Fruit fly (Drosophila melanogaster) whole organism, embryonic: Measurements from ENCODE around the gene CG17109.

Experiments
- Aef1 ChIP-seq: fragments of 200-800 bp; sonication (Bioruptor generic); IDR thresholded peaks from 3 replicates; pipeline ENCODE4 v1.3.6; 2022; ENCODE audit warnings: missing biosample characterization, missing genetic modification characterization
- Atf3 ChIP-seq: fragments of 200-800 bp; sonication (Bioruptor generic); optimal IDR thresholded peaks from 3 replicates; lab custom pipeline; 2016; ENCODE audit warnings: missing biosample characterization, missing genetic modification characterization
- Bteb2 ChIP-seq: fragments of 200-800 bp; sonication (Bioruptor generic); optimal IDR thresholded peaks from 2 replicates; lab custom pipeline; 2016; ENCODE audit warnings: missing biosample characterization, missing genetic modification characterization
- CG10654 ChIP-seq: fragments of 200-800 bp; sonication (Bioruptor generic); optimal IDR thresholded peaks from 2 replicates; lab custom pipeline; 2016; ENCODE audit warnings: missing biosample characterization, missing genetic modification characterization
- CG11093 ChIP-seq: fragments of 200-800 bp; sonication (Bioruptor generic); IDR thresholded peaks from 3 replicates; pipeline ENCODE4 v1.3.6; 2022; ENCODE audit warnings: missing biosample characterization, missing genetic modification characterization
- CG1233 ChIP-seq: fragments of 200-800 bp; sonication (Bioruptor generic); optimal IDR thresholded peaks from 4 replicates; lab custom pipeline; 2018; ENCODE audit warnings: missing biosample characterization, mild to moderate bottlenecking, missing genetic modification characterization
- CG12659 ChIP-seq: fragments of 200-800 bp; sonication (Bioruptor generic); optimal IDR thresholded peaks from 3 replicates; lab custom pipeline; 2017; ENCODE audit warnings: mild to moderate bottlenecking, missing biosample characterization, missing genetic modification reagents, missing genetic modification characterization
- CG14050 ChIP-seq: fragments of 200-800 bp; sonication (Bioruptor generic); IDR thresholded peaks from 3 replicates; pipeline ENCODE4 v1.3.6; 2022; ENCODE audit warnings: missing biosample characterization, missing genetic modification characterization
- CG14667 ChIP-seq: fragments of 200-800 bp; sonication (Bioruptor generic); IDR thresholded peaks from 2 replicates; pipeline ENCODE4 v1.3.6; 2022; ENCODE audit warnings: missing biosample characterization, missing genetic modification characterization
- CG15073 ChIP-seq: fragments of 200-800 bp; sonication (Bioruptor generic); optimal IDR thresholded peaks from 2 replicates; lab custom pipeline; 2016; ENCODE audit warnings: missing biosample characterization, missing genetic modification characterization
- CG17328 ChIP-seq: fragments of 200-800 bp; sonication (Bioruptor generic); IDR thresholded peaks from 2 replicates; pipeline ENCODE4 v1.3.6; 2022; ENCODE audit warnings: missing biosample characterization, missing genetic modification characterization
- CG17385 ChIP-seq: fragments of 200-800 bp; sonication (Bioruptor generic); optimal IDR thresholded peaks from 3 replicates; lab custom pipeline; 2018; ENCODE audit warnings: missing biosample characterization, mild to moderate bottlenecking, missing genetic modification characterization
- CG17912 ChIP-seq: fragments of 200-800 bp; sonication (Bioruptor generic); optimal IDR thresholded peaks from 2 replicates; lab custom pipeline; 2018; ENCODE audit warnings: missing biosample characterization, mild to moderate bottlenecking, missing genetic modification characterization
- CG2875 ChIP-seq: fragments of 200-800 bp; sonication (Bioruptor generic); optimal IDR thresholded peaks from 2 replicates; lab custom pipeline; 2017; ENCODE audit warnings: missing biosample characterization, mild to moderate bottlenecking, missing genetic modification characterization, missing genetic modification reagents
- CG31441 ChIP-seq: fragments of 200-800 bp; sonication (Bioruptor generic); IDR thresholded peaks from 2 replicates; pipeline ENCODE4 v1.3.6; 2022; ENCODE audit warnings: missing biosample characterization, missing genetic modification characterization
- CG34224 ChIP-seq: fragments of 200-800 bp; sonication (Bioruptor generic); IDR thresholded peaks from 3 replicates; pipeline ENCODE4 v1.3.6; 2022; ENCODE audit warnings: missing biosample characterization, missing genetic modification characterization; ENCODE audit not compliant: partially characterized antibody
- CG34422 ChIP-seq: fragments of 200-800 bp; sonication (Bioruptor generic); IDR thresholded peaks from 3 replicates; pipeline ENCODE4 v1.3.6; 2022; ENCODE audit warnings: missing biosample characterization, missing genetic modification characterization
- CG42726 ChIP-seq: fragments of 200-800 bp; sonication (Bioruptor generic); IDR thresholded peaks from 2 replicates; pipeline ENCODE4 v1.3.6; 2022; ENCODE audit warnings: missing biosample characterization, missing genetic modification characterization; ENCODE audit not compliant: partially characterized antibody
- CG43689 ChIP-seq: fragments of 200-800 bp; sonication (Bioruptor generic); IDR thresholded peaks from 2 replicates; pipeline ENCODE4 v1.3.6; 2022; ENCODE audit warnings: missing biosample characterization, missing genetic modification characterization
- CG4424 ChIP-seq: fragments of 200-800 bp; sonication (Bioruptor generic); optimal IDR thresholded peaks from 3 replicates; lab custom pipeline; 2016; ENCODE audit warnings: missing biosample characterization, missing genetic modification characterization
- CG4820 ChIP-seq: fragments of 200-800 bp; sonication (Bioruptor generic); optimal IDR thresholded peaks from 3 replicates; lab custom pipeline; 2016; ENCODE audit warnings: missing biosample characterization, missing genetic modification characterization
- CG6654 ChIP-seq: fragments of 200-800 bp; sonication (Bioruptor generic); optimal IDR thresholded peaks from 2 replicates; lab custom pipeline; 2017; ENCODE audit warnings: missing biosample characterization, mild to moderate bottlenecking, missing genetic modification characterization
- CG6813 ChIP-seq: fragments of 200-800 bp; sonication (Bioruptor generic); optimal IDR thresholded peaks from 2 replicates; lab custom pipeline; 2017; ENCODE audit warnings: missing biosample characterization, missing genetic modification characterization, mild to moderate bottlenecking, moderate library complexity, missing genetic modification reagents
- CG7271 ChIP-seq: fragments of 200-800 bp; sonication (Bioruptor generic); optimal IDR thresholded peaks from 2 replicates; lab custom pipeline; 2018; ENCODE audit warnings: missing biosample characterization, mild to moderate bottlenecking, missing genetic modification characterization, moderate library complexity
- CkIIα-i1 ChIP-seq: fragments of 200-800 bp; sonication (Bioruptor generic); IDR thresholded peaks from 2 replicates; pipeline ENCODE4 v1.3.6; 2022; ENCODE audit warnings: missing biosample characterization, missing genetic modification characterization
- CrebB ChIP-seq: fragments of 200-800 bp; sonication (Bioruptor generic); optimal IDR thresholded peaks from 3 replicates; lab custom pipeline; 2018; ENCODE audit warnings: missing biosample characterization, mild to moderate bottlenecking, missing genetic modification characterization
- E2f1 ChIP-seq: fragments of 200-800 bp; sonication (Bioruptor generic); IDR thresholded peaks from 2 replicates; pipeline ENCODE4 v1.3.6; 2022; ENCODE audit warnings: missing biosample characterization, missing genetic modification characterization
- Elba2 ChIP-seq: fragments of 200-800 bp; sonication (Bioruptor generic); optimal IDR thresholded peaks from 3 replicates; lab custom pipeline; 2016; ENCODE audit warnings: missing biosample characterization, missing genetic modification characterization
- Fer1 ChIP-seq: fragments of 200-800 bp; sonication (Bioruptor generic); optimal IDR thresholded peaks from 2 replicates; lab custom pipeline; 2017; ENCODE audit warnings: missing biosample characterization, mild to moderate bottlenecking, missing genetic modification characterization
- Hey ChIP-seq: fragments of 200-800 bp; sonication (Bioruptor generic); optimal IDR thresholded peaks from 3 replicates; lab custom pipeline; 2018; ENCODE audit warnings: missing biosample characterization, mild to moderate bottlenecking, missing genetic modification characterization
- HmgD ChIP-seq: fragments of 200-800 bp; sonication (Bioruptor generic); optimal IDR thresholded peaks from 3 replicates; lab custom pipeline; 2016; ENCODE audit warnings: missing biosample characterization, missing genetic modification characterization
- Ptx1 ChIP-seq: fragments of 200-800 bp; sonication (Bioruptor generic); IDR thresholded peaks from 2 replicates; pipeline ENCODE4 v1.3.6; 2022; ENCODE audit warnings: missing biosample characterization, missing genetic modification characterization
- Ravus ChIP-seq: fragments of 200-800 bp; sonication (Bioruptor generic); IDR thresholded peaks from 2 replicates; pipeline ENCODE4 v1.3.6; 2022; ENCODE audit warnings: missing biosample characterization, missing genetic modification characterization
- Xbp1 ChIP-seq: fragments of 200-800 bp; sonication (Bioruptor generic); optimal IDR thresholded peaks from 3 replicates; lab custom pipeline; 2016; ENCODE audit warnings: missing biosample characterization, mild to moderate bottlenecking, missing genetic modification characterization
- abd-A ChIP-seq: fragments of 200-800 bp; sonication (Bioruptor generic); optimal IDR thresholded peaks from 3 replicates; lab custom pipeline; 2019; ENCODE audit warnings: missing biosample characterization, mild to moderate bottlenecking, missing genetic modification characterization, moderate library complexity
- ap ChIP-seq: fragments of 200-800 bp; sonication (Bioruptor generic); IDR thresholded peaks from 2 replicates; pipeline ENCODE4 v1.3.6; 2022; ENCODE audit warnings: missing biosample characterization, missing genetic modification characterization
- br ChIP-seq: fragments of >200 bp; optimal IDR thresholded peaks from 2 replicates; lab custom pipeline; 2017
- btn ChIP-seq: fragments of 200-800 bp; sonication (Bioruptor generic); optimal IDR thresholded peaks from 2 replicates; lab custom pipeline; 2016; ENCODE audit warnings: missing biosample characterization, missing genetic modification characterization
- cas ChIP-seq: fragments of 200-800 bp; sonication (Bioruptor generic); IDR thresholded peaks from 2 replicates; pipeline ENCODE4 v1.3.6; 2022; ENCODE audit warnings: missing biosample characterization, missing genetic modification characterization
- da ChIP-seq: fragments of 200-800 bp; sonication (Bioruptor generic); optimal IDR thresholded peaks from 2 replicates; lab custom pipeline; 2016; ENCODE audit warnings: missing biosample characterization, missing genetic modification characterization
- dpn ChIP-seq, 2 experiments: fragments of 200-800 bp; sonication (Bioruptor generic); optimal IDR thresholded peaks; 3 replicates each; lab custom pipeline; 2016; ENCODE audit warnings: missing biosample characterization in 2 of 2, missing genetic modification characterization in 2 of 2
- ems ChIP-seq: fragments of 200-800 bp; sonication (Bioruptor generic); optimal IDR thresholded peaks from 3 replicates; lab custom pipeline; 2016; ENCODE audit warnings: missing biosample characterization, missing genetic modification characterization
- insv ChIP-seq, 2 experiments: fragments of 200-800 bp; sonication (Bioruptor generic); optimal IDR thresholded peaks; 3 replicates each; lab custom pipeline; 2016 to 2018; ENCODE audit warnings: missing biosample characterization in 2 of 2, missing genetic modification characterization in 2 of 2
- pfk ChIP-seq: fragments of 200-800 bp; sonication (Bioruptor generic); optimal IDR thresholded peaks from 2 replicates; lab custom pipeline; 2018; ENCODE audit warnings: missing biosample characterization, mild to moderate bottlenecking, missing genetic modification characterization, moderate library complexity
- ro ChIP-seq: fragments of 200-800 bp; sonication (Bioruptor generic); IDR thresholded peaks from 2 replicates; pipeline ENCODE4 v1.3.6; 2022; ENCODE audit warnings: missing biosample characterization, missing genetic modification characterization
- scrt ChIP-seq: fragments of 200-800 bp; sonication (Bioruptor generic); optimal IDR thresholded peaks from 2 replicates; lab custom pipeline; 2018; ENCODE audit warnings: missing biosample characterization, mild to moderate bottlenecking, missing genetic modification characterization, moderate library complexity
- sqz ChIP-seq: fragments of 200-800 bp; sonication (Bioruptor generic); optimal IDR thresholded peaks from 3 replicates; lab custom pipeline; 2018; ENCODE audit warnings: missing biosample characterization, mild to moderate bottlenecking, missing genetic modification characterization
- tap ChIP-seq: fragments of 200-800 bp; optimal IDR thresholded peaks from 3 replicates; lab custom pipeline; 2019; ENCODE audit warnings: missing biosample characterization, mild to moderate bottlenecking, missing genetic modification characterization, moderate library complexity
- unc-4 ChIP-seq: fragments of 200-800 bp; sonication (Bioruptor generic); IDR thresholded peaks from 2 replicates; pipeline ENCODE4 v1.3.6; 2022; ENCODE audit warnings: missing biosample characterization, missing genetic modification characterization; ENCODE audit not compliant: partially characterized antibody
- vfl ChIP-seq: fragments of 200-800 bp; sonication (Bioruptor generic); optimal IDR thresholded peaks from 2 replicates; lab custom pipeline; 2016; ENCODE audit warnings: missing biosample characterization, missing genetic modification characterization
- yki ChIP-seq: fragments of >200 bp; optimal IDR thresholded peaks from 3 replicates; lab custom pipeline; 2018

Gene CG17109

dm6 chr3R:23112680-23113362 is 17.3 kb downstream of the CG17109 start, which contains the start of gene Cow (continued):
- TF ChIP-seq CG15073 (GFP tag; lab: Kevin White, UChicago) (no peak), CG34224 (GFP tag; lab: Robert Waterston, UW) (no peak), cas (GFP tag; lab: Robert Waterston, UW) (0 out of 2 replicates have a peak, but pooled peaks have one; percentile 31), Hey (tag; lab: Kevin White, UChicago) (no peak), CG4820 (GFP tag; lab: Kevin White, UChicago) (peak; percentile 20), da (no peak), abd-A (tag; lab: Kevin White, UChicago) (no peak), CG17385 (GFP tag; lab: Kevin White, UChicago) (peak; percentile 51), Atf3 (GFP tag; lab: Kevin White, UChicago) (no peak), ro (peak; percentile 30), CG4424 (GFP tag; lab: Kevin White, UChicago) (no peak), Bteb2 (peak; percentile 54), CG42726 (GFP tag; lab: Robert Waterston, UW) (no peak), Ravus (GFP tag; lab: Robert Waterston, UW) (no peak), CG12659 (GFP tag; lab: Kevin White, UChicago) (peak; percentile 67), CG2875 (GFP tag; lab: Kevin White, UChicago) (no peak), btn (GFP tag; lab: Kevin White, UChicago) (no peak), CG1233 (GFP tag; lab: Kevin White, UChicago) (no peak), Ptx1 (peak; percentile 72), dpn (GFP tag; optimal IDR thresholded peaks at IDR 0.05; lab: Kevin White, UChicago) (peak; percentile 46 to 50), CG6654 (GFP tag; lab: Kevin White, UChicago) (no peak), CG43689 (GFP tag; lab: Robert Waterston, UW) (peak; percentile 40; the same call in 1 of the 2 replicates), CG14050 (GFP tag; lab: Robert Waterston, UW) (peak; percentile 48; the same call in 1 of the 3 replicates), insv (GFP tag; optimal IDR thresholded peaks at IDR 0.05; lab: Kevin White, UChicago) (no peak), unc-4 (GFP tag; lab: Robert Waterston, UW) (no peak), Xbp1 (GFP tag; lab: Kevin White, UChicago) (peak; percentile 57), sqz (GFP tag; lab: Kevin White, UChicago) (no peak), ap (peak; percentile 28; the same call in 1 of the 2 replicates), CkIIα-i1 (GFP tag; lab: Robert Waterston, UW) (no peak), Fer1 (GFP tag; lab: Kevin White, UChicago) (peak; percentile 86), Elba2 (GFP tag; lab: Kevin White, UChicago) (no peak), CG31441 (GFP tag; lab: Robert Waterston, UW) (peak; percentile 39; the same call in 1 of the 2 replicates), CG17912 (GFP tag; lab: Kevin White, UChicago) (no peak), tap (tag; lab: Kevin White, UChicago) (peak; percentile 2), CG11093 (GFP tag; lab: Robert Waterston, UW) (no peak), yki (lab: Kevin White, UChicago) (no peak), E2f1 (GFP tag; lab: Robert Waterston, UW) (peak; percentile 74), Aef1 (peak; percentile 60; the same call in 2 of the 3 replicates), ems (peak; percentile 36), HmgD (GFP tag; lab: Kevin White, UChicago) (no peak), CG6813 (GFP tag; lab: Kevin White, UChicago) (peak; percentile 57), CG14667 (GFP tag; lab: Robert Waterston, UW) (peak; percentile 51; the same call in 1 of the 2 replicates), CG7271 (no peak), CG34422 (peak; percentile 43; the same call in 1 of the 3 replicates), CG10654 (GFP tag; lab: Kevin White, UChicago) (peak; percentile 9), CrebB (tag; lab: Kevin White, UChicago) (peak; percentile 14), scrt (GFP tag; lab: Kevin White, UChicago) (peak; percentile 73), br (no peak), pfk (no peak), CG17328 (GFP tag; lab: Robert Waterston, UW) (peak; percentile 55; the same call in 1 of the 2 replicates), vfl (GFP tag; lab: Kevin White, UChicago) (peak; percentile 18)
